Worm (Caenorhabditis elegans): ENCODE results near the gene cal-3.

cal-3 gene

ce11 chrIV:3835065-3835464, at the start of gene cal-3:
Gene cal-3 (minus strand): TSS chrIV:3835165.
- no peak for TF ChIP-seq efl-1 (optimal IDR thresholded peaks at IDR 0.05)
- peak in 1 of 2 experiments; percentile 19 for TF ChIP-seq efl-1 (GFP tag; optimal IDR thresholded peaks at IDR 0.05 in 1 of 2)
- TF ChIP-seq fkh-8 (tag; optimal IDR thresholded peaks at IDR 0.05) = no peak

ce11 chrIV:3881119-3881518, 46.2 kb upstream of the cal-3 start, which contains the start of the genes F37C4.8 and oac-23:
Gene F37C4.8 (minus strand): TSS chrIV:3881219.
Gene oac-23 (plus strand): TSS chrIV:3881441.
- no peak for TF ChIP-seq sup-37 (GFP tag; optimal IDR thresholded peaks at IDR 0.05)
- no peak for TF ChIP-seq lin-13 (GFP tag; optimal IDR thresholded peaks at IDR 0.05)
- no peak for TF ChIP-seq ztf-4 (tag; optimal IDR thresholded peaks at IDR 0.05)
- TF ChIP-seq lin-35 (GFP tag; optimal IDR thresholded peaks at IDR 0.05) = no peak
- TF ChIP-seq ztf-11 (tag; optimal IDR thresholded peaks at IDR 0.05) = no peak
- no peak for TF ChIP-seq egl-13 (tag; optimal IDR thresholded peaks at IDR 0.05)
- no peak for TF ChIP-seq nhr-76 (tag; optimal IDR thresholded peaks at IDR 0.05)

ce11 chrIV:3878283-3878938, 43.4 kb upstream of the cal-3 start, which contains the start of gene F37C4.6:
Gene F37C4.6 (minus strand): TSS chrIV:3878333.
- TF ChIP-seq lin-35 (GFP tag; optimal IDR thresholded peaks at IDR 0.05) (no peak), elt-2 (tag; optimal IDR thresholded peaks at IDR 0.05) (peak; percentile 70)

- TF ChIP-seq unc-130 (tag; optimal IDR thresholded peaks at IDR 0.05) (no peak), ceh-63 (GFP tag; optimal IDR thresholded peaks at IDR 0.05) (no peak), sptf-1 (tag; optimal IDR thresholded peaks at IDR 0.05) (no peak), lin-13 (GFP tag; optimal IDR thresholded peaks at IDR 0.05) (no peak), nhr-77 (tag; optimal IDR thresholded peaks at IDR 0.05) (no peak), dpl-1 (GFP tag; optimal IDR thresholded peaks at IDR 0.05) (no peak), ces-1 (GFP tag; optimal IDR thresholded peaks at IDR 0.05) (no peak), lir-3 (tag; optimal IDR thresholded peaks at IDR 0.05; ENCODE audit: poor library complexity) (no peak), irx-1 (tag; optimal IDR thresholded peaks at IDR 0.05) (no peak)
Measured at ce11 chrIV:3876955-3877354, 42.0 kb upstream of the cal-3 start.

ce11 chrIV:3875260-3875659, 40.3 kb upstream of the cal-3 start:
- TF ChIP-seq ceh-63 (GFP tag; optimal IDR thresholded peaks at IDR 0.05) (no peak), alr-1 (tag; optimal IDR thresholded peaks at IDR 0.05; ENCODE audit: borderline replicate concordance) (no peak), unc-86 (tag; optimal IDR thresholded peaks at IDR 0.05) (no peak), efl-1 (optimal IDR thresholded peaks at IDR 0.05) (peak; percentile 30 to 33), efl-1 (GFP tag; optimal IDR thresholded peaks at IDR 0.05 in 1 of 2) (peak; percentile 15 to 79), mab-9 (GFP tag; IDR thresholded peaks at IDR 0.05) (0 out of 2 replicates have a peak, but pooled peaks have one; percentile 26), nhr-12 (tag; optimal IDR thresholded peaks at IDR 0.05) (no peak), ceh-82 (tag; optimal IDR thresholded peaks at IDR 0.05) (peak in 2 of 3 experiments; percentile 15 to 42), hpl-2 (GFP tag; optimal IDR thresholded peaks at IDR 0.05) (no peak), nhr-85 (tag) (peak; percentile 76), mdl-1 (tag; optimal IDR thresholded peaks at IDR 0.05) (peak in 1 of 2 experiments; percentile 39), efl-3 (GFP tag; optimal IDR thresholded peaks at IDR 0.05) (no peak), unc-30 (tag; optimal IDR thresholded peaks at IDR 0.05) (no peak), ets-5 (GFP tag; IDR thresholded peaks at IDR 0.05) (no peak), ztf-4 (tag; optimal IDR thresholded peaks at IDR 0.05) (no peak), nhr-77 (tag; optimal IDR thresholded peaks at IDR 0.05) (no peak), ceh-90 (tag; optimal IDR thresholded peaks at IDR 0.05) (no peak), lin-39 (tag; optimal IDR thresholded peaks at IDR 0.05) (no peak), ama-1 (optimal IDR thresholded peaks at IDR 0.05) (no peak), blmp-1 (tag; optimal IDR thresholded peaks at IDR 0.05) (peak; percentile 14), tlp-1 (tag; optimal IDR thresholded peaks at IDR 0.05) (no peak), nhr-20 (tag; optimal IDR thresholded peaks at IDR 0.05) (no peak), fos-1 (tag; optimal IDR thresholded peaks at IDR 0.05) (peak; percentile 74), tbx-2 (tag; optimal IDR thresholded peaks at IDR 0.05) (no peak), lin-35 (GFP tag; optimal IDR thresholded peaks at IDR 0.05) (peak; percentile 5 to 16), mef-2 (tag; optimal IDR thresholded peaks at IDR 0.05) (no peak), sox-4 (tag; optimal IDR thresholded peaks at IDR 0.05) (no peak), ceh-8 (GFP tag; optimal IDR thresholded peaks at IDR 0.05) (no peak), nhr-47 (tag; optimal IDR thresholded peaks at IDR 0.05) (no peak), unc-98 (GFP tag; IDR thresholded peaks at IDR 0.05) (0 out of 2 replicates have a peak, but pooled peaks have one; percentile 15), C34B4.2 (tag; optimal IDR thresholded peaks at IDR 0.05) (no peak)

All from whole organism, L1 larva.